Worm (Caenorhabditis elegans) whole organism, young adult: ENCODE measurements around the gene B0252.5.

Experiments
- B0019.2 ChIP-seq: fragments of 200-800 bp; sonication (Bioruptor generic); conservative IDR thresholded peaks from 2 replicates; pipeline ENCODE4 v1.3.6; 2022; ENCODE audit warnings: missing genetic modification reagents, missing genetic modification characterization, missing compliant biosample characterization
- B0261.1 ChIP-seq: sonication (generic microtip); optimal IDR thresholded peaks from 2 replicates; lab custom pipeline; 2016; ENCODE audit warnings: mild to moderate bottlenecking, missing genetic modification characterization, moderate library complexity, missing compliant biosample characterization
- C06A6.2 ChIP-seq: fragments of 200-800 bp; sonication (Bioruptor generic); conservative IDR thresholded peaks from 2 replicates; pipeline ENCODE4 v1.3.6; 2022; ENCODE audit warnings: missing genetic modification characterization, missing compliant biosample characterization
- F10E7.11 ChIP-seq: sonication (generic microtip); optimal IDR thresholded peaks from 2 replicates; lab custom pipeline; 2017; ENCODE audit warnings: mild to moderate bottlenecking, missing genetic modification characterization, moderate library complexity, missing compliant biosample characterization
- F22D6.2 ChIP-seq: sonication (generic microtip); optimal IDR thresholded peaks from 2 replicates; lab custom pipeline; 2016; ENCODE audit warnings: mild to moderate bottlenecking, missing genetic modification characterization, missing compliant biosample characterization
- F33H1.4 ChIP-seq: fragments of 200-800 bp; sonication (Bioruptor generic); IDR thresholded peaks from 2 replicates; pipeline ENCODE4 v1.3.6; 2022; ENCODE audit warnings: missing genetic modification reagents, missing genetic modification characterization, missing compliant biosample characterization
- F37B4.10 ChIP-seq: fragments of 200-800 bp; sonication (Bioruptor generic); IDR thresholded peaks from 2 replicates; pipeline ENCODE4 v1.3.6; 2022; ENCODE audit warnings: missing genetic modification characterization, missing compliant biosample characterization
- F39B2.1 ChIP-seq: fragments of 200-800 bp; sonication (Bioruptor generic); IDR thresholded peaks from 2 replicates; pipeline ENCODE4 v1.3.6; 2022; ENCODE audit warnings: missing genetic modification reagents, missing genetic modification characterization, missing compliant biosample characterization
- F52B5.7 ChIP-seq: sonication (generic microtip); optimal IDR thresholded peaks from 2 replicates; lab custom pipeline; 2016; ENCODE audit warnings: mild to moderate bottlenecking, missing genetic modification characterization, missing compliant biosample characterization
- K11D2.4 ChIP-seq: fragments of 200-800 bp; sonication (Bioruptor generic); IDR thresholded peaks from 2 replicates; pipeline ENCODE4 v1.3.6; 2022; ENCODE audit warnings: missing genetic modification reagents, missing genetic modification characterization, missing compliant biosample characterization
- Y53F4B.3 ChIP-seq: fragments of 200-800 bp; sonication (Bioruptor generic); IDR thresholded peaks from 2 replicates; pipeline ENCODE4 v1.3.6; 2022; ENCODE audit warnings: missing genetic modification reagents, missing genetic modification characterization, missing compliant biosample characterization
- Y67H2A.10 ChIP-seq: fragments of 200-800 bp; sonication (Bioruptor generic); conservative IDR thresholded peaks from 2 replicates; pipeline ENCODE4 v1.3.6; 2022; ENCODE audit warnings: missing genetic modification reagents, missing genetic modification characterization, missing compliant biosample characterization
- Y95B8A.8 ChIP-seq: fragments of 200-800 bp; sonication (Bioruptor generic); IDR thresholded peaks from 2 replicates; pipeline ENCODE4 v1.3.6; 2022; ENCODE audit warnings: missing genetic modification reagents, missing genetic modification characterization, missing compliant biosample characterization
- ZK185.1 ChIP-seq: sonication (generic microtip); optimal IDR thresholded peaks from 2 replicates; lab custom pipeline; 2016; ENCODE audit warnings: mild to moderate bottlenecking, missing genetic modification characterization, missing compliant biosample characterization; ENCODE audit not compliant: poor library complexity, severe bottlenecking
- atf-7 ChIP-seq: sonication (generic microtip); optimal IDR thresholded peaks from 2 replicates; lab custom pipeline; 2017; ENCODE audit warnings: mild to moderate bottlenecking, missing genetic modification characterization, missing compliant biosample characterization
- attf-3 ChIP-seq: fragments of 200-800 bp; sonication (Bioruptor generic); conservative IDR thresholded peaks from 2 replicates; pipeline ENCODE4 v1.3.6; 2022; ENCODE audit warnings: missing genetic modification reagents, missing genetic modification characterization, missing compliant biosample characterization
- bed-1 ChIP-seq: fragments of 200-800 bp; sonication (Bioruptor generic); IDR thresholded peaks from 2 replicates; pipeline ENCODE4 v1.3.6; 2022; ENCODE audit warnings: missing genetic modification reagents, missing genetic modification characterization, missing compliant biosample characterization
- bed-2 ChIP-seq: fragments of 200-800 bp; sonication (Bioruptor generic); IDR thresholded peaks from 2 replicates; pipeline ENCODE4 v1.3.6; 2022; ENCODE audit warnings: missing genetic modification reagents, missing genetic modification characterization, missing compliant biosample characterization
- ccch-3 ChIP-seq: fragments of 200-800 bp; sonication (Bioruptor generic); optimal IDR thresholded peaks from 2 replicates; lab custom pipeline; 2018; ENCODE audit warnings: mild to moderate bottlenecking, missing genetic modification characterization, missing compliant biosample characterization
- cebp-1 ChIP-seq, 2 experiments: fragments of 200-800 bp in 1 of 2; sonication (Bioruptor generic) in 1 of 2; sonication (generic microtip) in 1 of 2; IDR thresholded peaks in 1 of 2; optimal IDR thresholded peaks in 1 of 2; 2 replicates each; pipeline versions ENCODE4 v1.3.6 to Lab custom; 2017 to 2022; ENCODE audit warnings: missing compliant biosample characterization in 2 of 2, missing genetic modification characterization in 2 of 2, mild to moderate bottlenecking in 1 of 2, missing genetic modification reagents in 1 of 2, moderate library complexity in 1 of 2
- ceh-100 ChIP-seq: fragments of 200-800 bp; sonication (Bioruptor generic); IDR thresholded peaks from 2 replicates; pipeline ENCODE4 v1.3.6; 2022; ENCODE audit warnings: missing genetic modification reagents, missing genetic modification characterization, missing compliant biosample characterization
- die-1 ChIP-seq: sonication (generic microtip); optimal IDR thresholded peaks from 2 replicates; lab custom pipeline; 2016; ENCODE audit warnings: missing genotype, mild to moderate bottlenecking, missing genetic modification characterization, missing compliant biosample characterization
- dpl-1 ChIP-seq: fragments of 150-350 bp; optimal IDR thresholded peaks from 2 replicates; lab custom pipeline; 2014; ENCODE audit warnings: missing biosample characterization, missing genetic modification reagents, missing genetic modification characterization
- efl-1 ChIP-seq: fragments of 150-350 bp; optimal IDR thresholded peaks from 2 replicates; lab custom pipeline; 2014; ENCODE audit warnings: missing biosample characterization, missing genetic modification reagents, missing genetic modification characterization
- egl-18 ChIP-seq: fragments of 200-800 bp; sonication (Bioruptor generic); IDR thresholded peaks from 2 replicates; pipeline ENCODE4 v1.3.6; 2022; ENCODE audit warnings: missing genetic modification reagents, missing genetic modification characterization, missing compliant biosample characterization
- ekl-4 ChIP-seq: fragments of 200-800 bp; sonication (Bioruptor generic); IDR thresholded peaks from 2 replicates; pipeline ENCODE4 v1.3.6; 2022; ENCODE audit warnings: missing genetic modification reagents, missing genetic modification characterization, missing compliant biosample characterization
- him-1 ChIP-seq: sonication (generic microtip); optimal IDR thresholded peaks from 2 replicates; lab custom pipeline; 2016; ENCODE audit warnings: missing genotype, missing genetic modification reagents, missing genetic modification characterization, missing compliant biosample characterization
- hlh-26 ChIP-seq: fragments of 200-800 bp; sonication (Bioruptor generic); conservative IDR thresholded peaks from 2 replicates; pipeline ENCODE4 v1.3.6; 2022; ENCODE audit warnings: missing genetic modification reagents, missing genetic modification characterization, missing compliant biosample characterization
- hmg-20 ChIP-seq: fragments of 200-800 bp; sonication (Bioruptor generic); IDR thresholded peaks from 2 replicates; pipeline ENCODE4 v1.3.6; 2022; ENCODE audit warnings: missing genetic modification reagents, missing genetic modification characterization, missing compliant biosample characterization
- hsf-1 ChIP-seq: fragments of 200-800 bp; sonication (Bioruptor generic); IDR thresholded peaks from 2 replicates; pipeline ENCODE4 v1.3.6; 2022; ENCODE audit warnings: missing genetic modification reagents, missing genetic modification characterization, missing compliant biosample characterization
- lag-1 ChIP-seq: fragments of 200-800 bp; sonication (Bioruptor generic); IDR thresholded peaks from 2 replicates; pipeline ENCODE4 v1.3.6; 2022; ENCODE audit warnings: missing genetic modification reagents, missing genetic modification characterization, missing compliant biosample characterization
- lin-26 ChIP-seq: fragments of 200-800 bp; sonication (Bioruptor generic); IDR thresholded peaks from 2 replicates; pipeline ENCODE4 v1.3.6; 2022; ENCODE audit warnings: missing genetic modification reagents, missing genetic modification characterization, missing compliant biosample characterization
- lin-35 ChIP-seq, 3 experiments: fragments of 150-350 bp in 2 of 3; sonication (generic microtip) in 1 of 3; optimal IDR thresholded peaks; 2 replicates each; lab custom pipeline; 2014 to 2018; ENCODE audit warnings: missing biosample characterization in 3 of 3, missing genetic modification characterization in 3 of 3, missing genetic modification reagents in 3 of 3
- lsl-1 ChIP-seq: fragments of 200-800 bp; sonication (Bioruptor generic); optimal IDR thresholded peaks from 2 replicates; lab custom pipeline; 2018; ENCODE audit warnings: mild to moderate bottlenecking, missing genetic modification characterization, moderate library complexity, missing compliant biosample characterization
- lsy-27 ChIP-seq: sonication (generic microtip); optimal IDR thresholded peaks from 2 replicates; lab custom pipeline; 2017; ENCODE audit warnings: missing genetic modification characterization, mild to moderate bottlenecking, missing compliant biosample characterization, antibody characterized with exemption, missing genotype, borderline replicate concordance; ENCODE audit not compliant: insufficient read depth
- madf-10 ChIP-seq: sonication (generic microtip); optimal IDR thresholded peaks from 2 replicates; lab custom pipeline; 2016; ENCODE audit warnings: mild to moderate bottlenecking, missing genetic modification characterization, missing compliant biosample characterization
- nfya-2 ChIP-seq: fragments of 200-800 bp; sonication (Bioruptor generic); IDR thresholded peaks from 2 replicates; pipeline ENCODE4 v1.3.6; 2022; ENCODE audit warnings: missing genetic modification reagents, missing genetic modification characterization, missing compliant biosample characterization
- nfyb-1 ChIP-seq: fragments of 200-800 bp; sonication (Bioruptor generic); IDR thresholded peaks from 2 replicates; pipeline ENCODE4 v1.3.6; 2022; ENCODE audit warnings: missing genetic modification reagents, missing genetic modification characterization, missing compliant biosample characterization
- nhr-80 ChIP-seq: sonication (generic microtip); optimal IDR thresholded peaks from 2 replicates; lab custom pipeline; 2016; ENCODE audit warnings: missing genetic modification characterization, missing compliant biosample characterization
- pbrm-1 ChIP-seq: fragments of 200-800 bp; sonication (Bioruptor generic); IDR thresholded peaks from 2 replicates; pipeline ENCODE4 v1.3.6; 2022; ENCODE audit warnings: missing genetic modification reagents, missing genetic modification characterization, missing compliant biosample characterization
- pha-4 ChIP-seq: fragments of 150-350 bp; sonication (generic microtip); optimal IDR thresholded peaks from 2 replicates; lab custom pipeline; 2014; ENCODE audit warnings: missing biosample characterization, missing genetic modification reagents, missing genetic modification characterization
- rec-8 ChIP-seq, 2 experiments: sonication (generic microtip); optimal IDR thresholded peaks; 2 replicates each; lab custom pipeline; 2016; ENCODE audit warnings: mild to moderate bottlenecking in 2 of 2, missing genetic modification characterization in 2 of 2, missing genetic modification reagents in 2 of 2, missing genotype in 2 of 2, missing biosample characterization in 1 of 2, missing compliant biosample characterization in 1 of 2, moderate library complexity in 1 of 2
- snpc-1.3 ChIP-seq: sonication (generic microtip); optimal IDR thresholded peaks from 2 replicates; lab custom pipeline; 2017; ENCODE audit warnings: missing genetic modification characterization, mild to moderate bottlenecking, missing compliant biosample characterization, antibody characterized with exemption, moderate library complexity, missing genotype, missing genetic modification reagents; ENCODE audit not compliant: insufficient read depth
- snpc-4 ChIP-seq, 5 experiments: fragments of 150-350 bp in 1 of 5; sonication (generic microtip) in 4 of 5; optimal IDR thresholded peaks; 2 replicates each; lab custom pipeline; 2014 to 2018; ENCODE audit warnings: missing genetic modification characterization in 5 of 5, missing biosample characterization in 3 of 5, antibody characterized with exemption in 2 of 5, mild to moderate bottlenecking in 2 of 5, missing compliant biosample characterization in 2 of 5, missing genotype in 2 of 5, moderate library complexity in 2 of 5, missing genetic modification reagents in 1 of 5
- xnd-1 ChIP-seq: sonication (generic microtip); optimal IDR thresholded peaks from 2 replicates; lab custom pipeline; 2016; ENCODE audit warnings: missing genotype, missing genetic modification reagents, missing genetic modification characterization, missing compliant biosample characterization
- ztf-6 ChIP-seq: fragments of 200-800 bp; sonication (Bioruptor generic); IDR thresholded peaks from 2 replicates; pipeline ENCODE4 v1.3.6; 2022; ENCODE audit warnings: missing genetic modification reagents, missing genetic modification characterization, missing compliant biosample characterization

The B0252.5 gene

DNA sequence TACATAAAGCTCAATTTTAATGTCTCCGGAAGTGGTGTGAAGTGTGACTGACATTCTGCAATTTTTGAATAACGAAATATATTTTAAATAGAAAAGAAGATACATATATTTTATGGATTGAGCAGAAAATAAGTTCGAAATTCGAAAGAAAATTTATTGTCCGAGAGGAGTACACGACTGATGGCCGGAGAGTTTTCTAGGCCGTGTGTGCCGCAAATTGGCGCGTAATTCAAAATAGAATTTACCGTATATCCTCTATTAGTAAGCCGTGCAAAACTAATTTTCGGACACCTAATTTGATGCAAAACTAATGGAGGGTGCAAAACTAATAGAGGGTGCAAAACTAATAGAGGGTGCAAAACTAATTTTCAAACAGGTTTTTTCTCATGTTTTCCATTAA, 5.4 kb downstream of the B0252.5 start, which contains the start of gene cyn-10 (continued):
- TF ChIP-seq rec-8 (tag; optimal IDR thresholded peaks at IDR 0.05; lab: Kevin White, UChicago) (peak; percentile 28 to 61), ccch-3 (peak; percentile 69), lsy-27 (tag; lab: Kevin White, UChicago) (no peak), C06A6.2 (GFP tag; lab: Robert Waterston, UW) (no peak), F10E7.11 (tag; lab: Kevin White, UChicago) (peak; percentile 56), snpc-4 (GFP tag; optimal IDR thresholded peaks at IDR 0.05; lab: Kevin White, UChicago) (no peak), snpc-4 (tag; optimal IDR thresholded peaks at IDR 0.05; lab: Kevin White, UChicago) (peak in 1 of 4 experiments; percentile 4), bed-2 (peak; percentile 82; the same call in 1 of the 2 replicates), lin-35 (GFP tag; optimal IDR thresholded peaks at IDR 0.05; lab: Kevin White, UChicago) (peak in 2 of 3 experiments; percentile 42 to 94), pbrm-1 (GFP tag; lab: Robert Waterston, UW) (peak; percentile 72; the same call in 1 of the 2 replicates), cebp-1 (GFP tag; IDR thresholded peaks at IDR 0.05; lab: Robert Waterston, UW) (no peak), cebp-1 (tag; optimal IDR thresholded peaks at IDR 0.05; lab: Kevin White, UChicago) (no peak), K11D2.4 (peak; percentile 60; the same call in 1 of the 2 replicates), ekl-4 (peak; percentile 78), F37B4.10 (GFP tag; lab: Robert Waterston, UW) (no peak), hlh-26 (GFP tag; lab: Robert Waterston, UW) (no peak), snpc-1.3 (tag; lab: Kevin White, UChicago) (no peak), him-1 (tag; lab: Kevin White, UChicago) (peak; percentile 73), nfya-2 (no peak), die-1 (tag; lab: Kevin White, UChicago) (no peak), atf-7 (tag; lab: Kevin White, UChicago) (peak; percentile 21), attf-3 (peak; percentile 51; the same call in 1 of the 2 replicates), hsf-1 (GFP tag; lab: Robert Waterston, UW) (peak; percentile 54), Y95B8A.8 (GFP tag; lab: Robert Waterston, UW) (no peak), B0019.2 (GFP tag; lab: Robert Waterston, UW) (peak; percentile 68; the same call in 1 of the 2 replicates), egl-18 (0 out of 2 replicates have a peak, but pooled peaks have one; percentile 54), xnd-1 (tag; lab: Kevin White, UChicago) (peak; percentile 39), ztf-6 (no peak), dpl-1 (peak; percentile 68), Y67H2A.10 (peak; percentile 55; the same call in 1 of the 2 replicates), lin-26 (GFP tag; lab: Robert Waterston, UW) (no peak), F33H1.4 (peak; percentile 58), ceh-100 (GFP tag; lab: Robert Waterston, UW) (peak; percentile 74), efl-1 (GFP tag; lab: Kevin White, UChicago) (peak; percentile 65), nhr-80 (tag; lab: Kevin White, UChicago) (no peak), madf-10 (tag; lab: Kevin White, UChicago) (peak; percentile 11), ZK185.1 (peak; percentile 92), pha-4 (no peak), nfyb-1 (GFP tag; lab: Robert Waterston, UW) (peak; percentile 65; the same call in 1 of the 2 replicates), hmg-20 (peak; percentile 79; the same call in 1 of the 2 replicates), F52B5.7 (no peak), B0261.1 (no peak), F22D6.2 (peak; percentile 71), lag-1 (GFP tag; lab: Robert Waterston, UW) (0 out of 2 replicates have a peak, but pooled peaks have one; percentile 51), F39B2.1 (GFP tag; lab: Robert Waterston, UW) (0 out of 2 replicates have a peak, but pooled peaks have one; percentile 53), lsl-1 (GFP tag; lab: Kevin White, UChicago) (peak; percentile 38), bed-1 (0 out of 2 replicates have a peak, but pooled peaks have one; percentile 36), Y53F4B.3 (GFP tag; lab: Robert Waterston, UW) (no peak)
